Worm (Caenorhabditis elegans) whole organism, L4 larva: Measurements from ENCODE around the gene Y47D3A.1.

Experiments
- R02D3.7 ChIP-seq: fragments of 150-350 bp; sonication (generic microtip); optimal IDR thresholded peaks from 3 replicates; lab custom pipeline; 2014; ENCODE audit warnings: missing biosample characterization, missing genetic modification characterization
- ceh-82 ChIP-seq: sonication (generic microtip); optimal IDR thresholded peaks from 2 replicates; lab custom pipeline; 2017; ENCODE audit warnings: missing biosample characterization, missing genetic modification characterization
- dve-1 ChIP-seq: sonication (generic microtip); optimal IDR thresholded peaks from 2 replicates; lab custom pipeline; 2017; ENCODE audit warnings: antibody characterized with exemption, mild to moderate bottlenecking, missing genetic modification characterization, missing compliant biosample characterization; ENCODE audit not compliant: insufficient read depth
- hmg-1.1 ChIP-seq: fragments of 200-800 bp; sonication (Bioruptor generic); IDR thresholded peaks from 2 replicates; pipeline ENCODE4 v1.3.6; 2022; ENCODE audit warnings: missing genetic modification reagents, missing genetic modification characterization, missing compliant biosample characterization
- jun-1 ChIP-seq: fragments of 150-350 bp; optimal IDR thresholded peaks from 2 replicates; lab custom pipeline; 2014; ENCODE audit warnings: missing biosample characterization, missing genetic modification reagents, missing genetic modification characterization
- lsy-2 ChIP-seq, 2 experiments: fragments of 150-350 bp in 1 of 2; sonication (generic microtip) in 1 of 2; optimal IDR thresholded peaks; 2 replicates each; lab custom pipeline; 2014 to 2017; ENCODE audit warnings: missing biosample characterization in 2 of 2, missing genetic modification characterization in 2 of 2
- mdl-1 ChIP-seq, 2 experiments: fragments of 150-350 bp in 1 of 2; sonication (generic microtip) in 1 of 2; optimal IDR thresholded peaks; 2 replicates each; lab custom pipeline; 2014 to 2017; ENCODE audit warnings: missing biosample characterization in 2 of 2, missing genetic modification characterization in 2 of 2
- mxl-3 ChIP-seq: fragments of 200-800 bp; sonication (Bioruptor generic); optimal IDR thresholded peaks from 2 replicates; lab custom pipeline; 2018; ENCODE audit warnings: mild to moderate bottlenecking, missing genetic modification characterization, missing compliant biosample characterization
- nhr-10 ChIP-seq: fragments of 150-350 bp; optimal IDR thresholded peaks from 2 replicates; lab custom pipeline; 2014; ENCODE audit warnings: missing biosample characterization, missing genetic modification characterization
- pqm-1 ChIP-seq: sonication (generic microtip); optimal IDR thresholded peaks from 2 replicates; lab custom pipeline; 2017; ENCODE audit warnings: missing biosample characterization, missing genetic modification characterization

DNA sequence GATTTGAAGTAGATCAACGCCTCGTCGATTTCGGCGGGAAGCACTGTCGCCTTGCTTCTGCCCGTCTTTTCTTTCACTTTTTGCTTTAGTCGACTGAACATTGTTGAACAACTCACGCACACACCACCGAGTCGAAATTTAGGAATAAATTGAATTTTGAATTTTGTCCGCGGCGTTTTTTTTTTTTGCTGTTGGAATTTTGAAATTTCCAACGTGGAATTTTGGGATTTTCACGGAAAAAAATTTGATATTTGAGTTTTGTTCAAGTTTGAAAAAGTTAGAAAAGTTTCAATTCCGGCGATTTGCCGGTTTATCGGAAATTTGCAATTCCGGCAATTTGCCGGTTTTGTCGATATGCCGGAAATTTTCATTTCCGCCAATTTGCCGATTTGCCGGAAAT is 15.5 kb upstream of the Y47D3A.1 start, which contains the start of gene Y47D3A.31:
- TF ChIP-seq mdl-1 (tag; optimal IDR thresholded peaks at IDR 0.05; lab: Kevin White, UChicago) (no peak), dve-1 (tag; lab: Kevin White, UChicago) (no peak), hmg-1.1 (GFP tag; lab: Robert Waterston, UW) (no peak), ceh-82 (tag; lab: Kevin White, UChicago) (no peak), pqm-1 (tag; lab: Kevin White, UChicago) (no peak), nhr-10 (no peak), lsy-2 (tag; optimal IDR thresholded peaks at IDR 0.05; lab: Kevin White, UChicago) (no peak), mxl-3 (GFP tag; lab: Kevin White, UChicago) (no peak), R02D3.7 (no peak), jun-1 (tag; lab: Kevin White, UChicago) (no peak)
